Fruit fly (Drosophila melanogaster) whole organism, embryonic: ENCODE measurements around the gene Gbeta76C.

Experiments
- CG10209 ChIP-seq: fragments of 200-800 bp; sonication (Bioruptor generic); optimal IDR thresholded peaks from 3 replicates; lab custom pipeline; 2017; ENCODE audit warnings: missing biosample characterization, mild to moderate bottlenecking, missing genetic modification characterization, missing genetic modification reagents
- CG12942 ChIP-seq: fragments of 200-800 bp; sonication (Bioruptor generic); optimal IDR thresholded peaks from 3 replicates; lab custom pipeline; 2016; ENCODE audit warnings: missing biosample characterization, missing genetic modification characterization
- CG13624 ChIP-seq: fragments of 200-800 bp; sonication (Bioruptor generic); optimal IDR thresholded peaks from 2 replicates; lab custom pipeline; 2016; ENCODE audit warnings: missing biosample characterization, missing genetic modification characterization
- CG13894 ChIP-seq: fragments of 200-800 bp; sonication (Bioruptor generic); optimal IDR thresholded peaks from 3 replicates; lab custom pipeline; 2018; ENCODE audit warnings: missing biosample characterization, mild to moderate bottlenecking, missing genetic modification characterization, moderate library complexity
- CG14050 ChIP-seq: fragments of 200-800 bp; sonication (Bioruptor generic); IDR thresholded peaks from 3 replicates; pipeline ENCODE4 v1.3.6; 2022; ENCODE audit warnings: missing biosample characterization, missing genetic modification characterization
- CG1602 ChIP-seq: fragments of 200-800 bp; sonication (Bioruptor generic); optimal IDR thresholded peaks from 3 replicates; lab custom pipeline; 2016; ENCODE audit warnings: missing biosample characterization, missing genetic modification characterization
- CG17361 ChIP-seq: fragments of 200-800 bp; sonication (Bioruptor generic); IDR thresholded peaks from 3 replicates; pipeline ENCODE4 v1.3.6; 2022; ENCODE audit warnings: missing biosample characterization, missing genetic modification characterization
- CG1792 ChIP-seq: fragments of 200-800 bp; sonication (Bioruptor generic); optimal IDR thresholded peaks from 2 replicates; lab custom pipeline; 2016; ENCODE audit warnings: missing biosample characterization, missing genetic modification characterization
- CG2889 ChIP-seq: fragments of 200-800 bp; sonication (Bioruptor generic); IDR thresholded peaks from 3 replicates; pipeline ENCODE4 v1.3.6; 2022; ENCODE audit warnings: missing biosample characterization, missing genetic modification characterization
- CG3065 ChIP-seq: fragments of 200-800 bp; sonication (Bioruptor generic); optimal IDR thresholded peaks from 2 replicates; lab custom pipeline; 2016; ENCODE audit warnings: missing biosample characterization, missing genetic modification characterization
- CG3281 ChIP-seq: fragments of 200-800 bp; sonication (Bioruptor generic); optimal IDR thresholded peaks from 3 replicates; lab custom pipeline; 2017; ENCODE audit warnings: missing biosample characterization, mild to moderate bottlenecking, missing genetic modification characterization
- CG4328 ChIP-seq: fragments of 200-800 bp; sonication (Bioruptor generic); optimal IDR thresholded peaks from 3 replicates; lab custom pipeline; 2017; ENCODE audit warnings: missing biosample characterization, missing genetic modification reagents, missing genetic modification characterization
- CG4404 ChIP-seq: fragments of 200-800 bp; sonication (Bioruptor generic); IDR thresholded peaks from 2 replicates; pipeline ENCODE4 v1.3.6; 2022; ENCODE audit warnings: missing biosample characterization, missing genetic modification characterization
- CG4617 ChIP-seq: fragments of 200-800 bp; sonication (Bioruptor generic); optimal IDR thresholded peaks from 3 replicates; lab custom pipeline; 2016; ENCODE audit warnings: missing biosample characterization, missing genetic modification characterization, borderline replicate concordance
- CG4707 ChIP-seq: fragments of 200-800 bp; sonication (Bioruptor generic); optimal IDR thresholded peaks from 2 replicates; lab custom pipeline; 2018; ENCODE audit warnings: missing biosample characterization, mild to moderate bottlenecking, missing genetic modification characterization, moderate library complexity
- CG4730 ChIP-seq: fragments of 200-800 bp; sonication (Bioruptor generic); IDR thresholded peaks from 2 replicates; pipeline ENCODE4 v1.3.6; 2022; ENCODE audit warnings: missing biosample characterization, missing genetic modification characterization
- CG8924 ChIP-seq: fragments of 200-800 bp; optimal IDR thresholded peaks from 3 replicates; lab custom pipeline; 2019; ENCODE audit warnings: missing biosample characterization, mild to moderate bottlenecking, missing genetic modification characterization, moderate library complexity
- CG8944 ChIP-seq: fragments of 200-800 bp; sonication (Bioruptor generic); optimal IDR thresholded peaks from 3 replicates; lab custom pipeline; 2016; ENCODE audit warnings: missing biosample characterization, missing genetic modification characterization
- CHES-1-like ChIP-seq: fragments of 200-800 bp; sonication (Bioruptor generic); optimal IDR thresholded peaks from 2 replicates; lab custom pipeline; 2016; ENCODE audit warnings: missing biosample characterization, missing genetic modification characterization
- CTCF ChIP-seq: fragments of 200-800 bp; sonication (Bioruptor generic); optimal IDR thresholded peaks from 2 replicates; lab custom pipeline; 2017; ENCODE audit warnings: missing biosample characterization, mild to moderate bottlenecking, missing genetic modification characterization, moderate library complexity
- CoRest ChIP-seq: fragments of 200-800 bp; sonication (Bioruptor generic); optimal IDR thresholded peaks from 3 replicates; lab custom pipeline; 2018; ENCODE audit warnings: missing biosample characterization, mild to moderate bottlenecking, missing genetic modification characterization, moderate library complexity
- Doc2 ChIP-seq: fragments of 200-800 bp; sonication (Bioruptor generic); IDR thresholded peaks from 2 replicates; pipeline ENCODE4 v1.3.6; 2022; ENCODE audit warnings: missing biosample characterization, missing genetic modification characterization
- Doc3 ChIP-seq: fragments of 200-800 bp; sonication (Bioruptor generic); IDR thresholded peaks from 3 replicates; pipeline ENCODE4 v1.3.6; 2022; ENCODE audit warnings: missing biosample characterization, missing genetic modification characterization; ENCODE audit not compliant: partially characterized antibody
- Dref ChIP-seq: fragments of 200-800 bp; sonication (Bioruptor generic); IDR thresholded peaks from 2 replicates; pipeline ENCODE4 v1.3.6; 2022; ENCODE audit warnings: missing biosample characterization, missing genetic modification characterization
- ERR ChIP-seq: fragments of 200-800 bp; sonication (Bioruptor generic); optimal IDR thresholded peaks from 2 replicates; lab custom pipeline; 2016; ENCODE audit warnings: missing biosample characterization, missing genetic modification characterization
- HmgZ ChIP-seq: fragments of 200-800 bp; sonication (Bioruptor generic); optimal IDR thresholded peaks from 2 replicates; lab custom pipeline; 2018; ENCODE audit warnings: missing biosample characterization, mild to moderate bottlenecking, missing genetic modification characterization
- Hmx ChIP-seq: fragments of 200-800 bp; sonication (Bioruptor generic); optimal IDR thresholded peaks from 2 replicates; lab custom pipeline; 2016; ENCODE audit warnings: missing biosample characterization, missing genetic modification characterization
- Max ChIP-seq: fragments of 200-800 bp; sonication (Bioruptor generic); optimal IDR thresholded peaks from 2 replicates; lab custom pipeline; 2016; ENCODE audit warnings: missing biosample characterization, mild to moderate bottlenecking, missing genetic modification characterization
- Mrtf ChIP-seq: fragments of 200-800 bp; sonication (Bioruptor generic); IDR thresholded peaks from 3 replicates; pipeline ENCODE4 v1.3.6; 2022; ENCODE audit warnings: missing biosample characterization, missing genetic modification characterization
- NFAT ChIP-seq: fragments of 200-800 bp; sonication (Bioruptor generic); IDR thresholded peaks from 2 replicates; pipeline ENCODE4 v1.3.6; 2022; ENCODE audit warnings: missing biosample characterization, missing genetic modification characterization
- Tbp ChIP-seq: fragments of >200 bp; optimal IDR thresholded peaks from 2 replicates; lab custom pipeline; 2018; ENCODE audit warnings: missing biosample characterization, missing genetic modification characterization
- Xrp1 ChIP-seq: fragments of 200-800 bp; sonication (Bioruptor generic); IDR thresholded peaks from 2 replicates; pipeline ENCODE4 v1.3.6; 2022; ENCODE audit warnings: missing biosample characterization, missing genetic modification characterization
- YL-1 ChIP-seq: fragments of 200-800 bp; sonication (Bioruptor generic); optimal IDR thresholded peaks from 3 replicates; lab custom pipeline; 2017; ENCODE audit warnings: missing biosample characterization, mild to moderate bottlenecking, missing genetic modification characterization
- abd-A ChIP-seq: fragments of 200-800 bp; sonication (Bioruptor generic); optimal IDR thresholded peaks from 3 replicates; lab custom pipeline; 2019; ENCODE audit warnings: missing biosample characterization, mild to moderate bottlenecking, missing genetic modification characterization, moderate library complexity
- bsh ChIP-seq, 2 experiments: fragments of 200-800 bp; sonication (Bioruptor generic); optimal IDR thresholded peaks; 2 replicates each; lab custom pipeline; 2017 to 2018; ENCODE audit warnings: mild to moderate bottlenecking in 2 of 2, missing biosample characterization in 2 of 2, missing genetic modification characterization in 2 of 2, moderate library complexity in 1 of 2
- chif ChIP-seq, 2 experiments: fragments of 200-800 bp; sonication (Bioruptor generic); optimal IDR thresholded peaks; 3 replicates each; lab custom pipeline; 2016; ENCODE audit warnings: missing biosample characterization in 2 of 2, missing genetic modification characterization in 2 of 2
- chn ChIP-seq: fragments of 200-800 bp; sonication (Bioruptor generic); optimal IDR thresholded peaks from 2 replicates; lab custom pipeline; 2016; ENCODE audit warnings: missing biosample characterization, missing genetic modification characterization
- eve ChIP-seq, 2 experiments: fragments of >200 bp; optimal IDR thresholded peaks; 2 replicates each; lab custom pipeline; 2017; ENCODE audit warnings: missing biosample characterization in 2 of 2, missing genetic modification characterization in 2 of 2
- ewg ChIP-seq: fragments of 200-800 bp; sonication (Bioruptor generic); optimal IDR thresholded peaks from 3 replicates; lab custom pipeline; 2017; ENCODE audit warnings: mild to moderate bottlenecking, missing biosample characterization, missing genetic modification reagents, missing genetic modification characterization
- gcm2 ChIP-seq: fragments of 200-800 bp; sonication (Bioruptor generic); optimal IDR thresholded peaks from 2 replicates; lab custom pipeline; 2016; ENCODE audit warnings: missing biosample characterization, missing genetic modification characterization
- gsb ChIP-seq: fragments of 200-800 bp; sonication (Bioruptor generic); IDR thresholded peaks from 2 replicates; pipeline ENCODE4 v1.3.6; 2022; ENCODE audit warnings: missing biosample characterization, missing genetic modification characterization
- ham ChIP-seq: fragments of 200-800 bp; sonication (Bioruptor generic); IDR thresholded peaks from 2 replicates; pipeline ENCODE4 v1.3.6; 2022; ENCODE audit warnings: missing biosample characterization, missing genetic modification characterization
- jigr1 ChIP-seq: fragments of 200-800 bp; sonication (Bioruptor generic); IDR thresholded peaks from 3 replicates; pipeline ENCODE4 v1.3.6; 2022; ENCODE audit warnings: missing biosample characterization, missing genetic modification characterization
- lbe ChIP-seq: fragments of 200-800 bp; sonication (Bioruptor generic); optimal IDR thresholded peaks from 2 replicates; lab custom pipeline; 2016; ENCODE audit warnings: missing biosample characterization, mild to moderate bottlenecking, missing genetic modification characterization
- mld ChIP-seq: fragments of 200-800 bp; sonication (Bioruptor generic); IDR thresholded peaks from 3 replicates; pipeline ENCODE4 v1.3.6; 2022; ENCODE audit warnings: missing biosample characterization, missing genetic modification characterization; ENCODE audit not compliant: partially characterized antibody
- nau ChIP-seq: fragments of 200-800 bp; sonication (Bioruptor generic); optimal IDR thresholded peaks from 3 replicates; lab custom pipeline; 2017; ENCODE audit warnings: missing biosample characterization, mild to moderate bottlenecking, missing genetic modification characterization, missing genetic modification reagents
- onecut ChIP-seq: fragments of 200-800 bp; sonication (Bioruptor generic); IDR thresholded peaks from 2 replicates; pipeline ENCODE4 v1.3.6; 2022; ENCODE audit warnings: missing biosample characterization, missing genetic modification characterization
- pita ChIP-seq: fragments of 200-800 bp; sonication (Bioruptor generic); optimal IDR thresholded peaks from 2 replicates; lab custom pipeline; 2017; ENCODE audit warnings: missing biosample characterization, mild to moderate bottlenecking, missing genetic modification characterization
- repo ChIP-seq: fragments of 200-800 bp; sonication (Bioruptor generic); optimal IDR thresholded peaks from 2 replicates; lab custom pipeline; 2016; ENCODE audit warnings: missing biosample characterization, missing genetic modification characterization
- sc ChIP-seq, 3 experiments: fragments of >200 bp in 2 of 3; fragments of 200-800 bp in 1 of 3; sonication (Bioruptor generic) in 1 of 3; optimal IDR thresholded peaks; 2 replicates in 2 of 3; 3 replicates in 1 of 3; lab custom pipeline; 2017; ENCODE audit warnings: mild to moderate bottlenecking in 1 of 3, missing biosample characterization in 1 of 3, missing genetic modification characterization in 1 of 3, missing genetic modification reagents in 1 of 3
- seq ChIP-seq: fragments of 200-800 bp; sonication (Bioruptor generic); IDR thresholded peaks from 2 replicates; pipeline ENCODE4 v1.3.6; 2022; ENCODE audit warnings: missing biosample characterization, missing genetic modification characterization
- so ChIP-seq: fragments of 200-800 bp; sonication (Bioruptor generic); IDR thresholded peaks from 3 replicates; pipeline ENCODE4 v1.3.6; 2022; ENCODE audit warnings: missing biosample characterization, missing genetic modification characterization
- sob ChIP-seq: fragments of 200-800 bp; sonication (Bioruptor generic); IDR thresholded peaks from 2 replicates; pipeline ENCODE4 v1.3.6; 2022; ENCODE audit warnings: missing biosample characterization, missing genetic modification characterization

Gbeta76C gene

dm6 chr3L:19674317-19674716 lies 13.1 kb upstream of the Gbeta76C start (continued):
- no peak for TF ChIP-seq nau
- no peak for TF ChIP-seq HmgZ (tag; lab: Kevin White, UChicago)
- no peak for TF ChIP-seq ewg (GFP tag; lab: Kevin White, UChicago)
- TF ChIP-seq so (GFP tag; lab: Robert Waterston, UW) = no peak
- no peak for TF ChIP-seq ham
- TF ChIP-seq CG4707 = no peak
- no peak for TF ChIP-seq CG13894 (tag; lab: Kevin White, UChicago)
- no peak for TF ChIP-seq Hmx (GFP tag; lab: Kevin White, UChicago)
- TF ChIP-seq Tbp (GFP tag; lab: Kevin White, UChicago) = no peak
- no peak for TF ChIP-seq CG4617
- TF ChIP-seq Xrp1 (GFP tag; lab: Robert Waterston, UW) = peak; percentile 42; the same call in 1 of the 2 replicates
- no peak for TF ChIP-seq pita (GFP tag; lab: Kevin White, UChicago)
- TF ChIP-seq NFAT (GFP tag; lab: Robert Waterston, UW) = no peak
- no peak for TF ChIP-seq Dref
- no peak for TF ChIP-seq repo (GFP tag; lab: Kevin White, UChicago)
- TF ChIP-seq CG4730 (GFP tag; lab: Robert Waterston, UW) = no peak
- TF ChIP-seq Doc2 = no peak
- no peak for TF ChIP-seq YL-1 (GFP tag; lab: Kevin White, UChicago)
- peak; percentile 19 to 34 for TF ChIP-seq chif (GFP tag; optimal IDR thresholded peaks at IDR 0.05; lab: Kevin White, UChicago)
- no peak for TF ChIP-seq seq
- peak in 1 of 2 experiments; percentile 71 for TF ChIP-seq bsh (GFP tag; optimal IDR thresholded peaks at IDR 0.05; lab: Kevin White, UChicago)
- TF ChIP-seq CG17361 (GFP tag; lab: Robert Waterston, UW) = peak; percentile 38; the same call in 1 of the 3 replicates
- TF ChIP-seq onecut (GFP tag; lab: Robert Waterston, UW) = 0 out of 2 replicates have a peak, but pooled peaks have one; percentile 13
- TF ChIP-seq abd-A = no peak
- TF ChIP-seq CG3281 (GFP tag; lab: Kevin White, UChicago) = no peak
- no peak for TF ChIP-seq CG1792 (GFP tag; lab: Kevin White, UChicago)
- TF ChIP-seq CG8944 = no peak
- no peak for TF ChIP-seq Max (GFP tag; lab: Kevin White, UChicago)
- TF ChIP-seq eve (GFP tag; optimal IDR thresholded peaks at IDR 0.05; lab: Kevin White, UChicago) = no peak
- no peak for TF ChIP-seq ERR (GFP tag; lab: Kevin White, UChicago)
- TF ChIP-seq CG13624 = no peak
- TF ChIP-seq CG8924 = peak; percentile 28
- TF ChIP-seq CG12942 = no peak
- TF ChIP-seq gsb (GFP tag; lab: Robert Waterston, UW) = no peak
- TF ChIP-seq CTCF (GFP tag; lab: Kevin White, UChicago) = no peak
- TF ChIP-seq Mrtf = no peak
- TF ChIP-seq lbe = no peak
- TF ChIP-seq CoRest (tag; lab: Kevin White, UChicago) = peak; percentile 23
- peak; percentile 18 for TF ChIP-seq CG1602 (GFP tag; lab: Kevin White, UChicago)
- no peak for TF ChIP-seq CG2889 (GFP tag; lab: Robert Waterston, UW)
- no peak for TF ChIP-seq chn
- no peak for TF ChIP-seq Doc3 (GFP tag; lab: Robert Waterston, UW)
- no peak for TF ChIP-seq jigr1 (GFP tag; lab: Robert Waterston, UW)
- TF ChIP-seq CG4328 = no peak
- no peak for TF ChIP-seq mld (GFP tag; lab: Robert Waterston, UW)
- no peak for TF ChIP-seq sc (optimal IDR thresholded peaks at IDR 0.05; lab: Kevin White, UChicago)
- no peak for TF ChIP-seq sc (GFP tag; optimal IDR thresholded peaks at IDR 0.05; lab: Kevin White, UChicago)
- no peak for TF ChIP-seq CG14050 (GFP tag; lab: Robert Waterston, UW)
- TF ChIP-seq gcm2 (GFP tag; lab: Kevin White, UChicago) = no peak
- no peak for TF ChIP-seq CG4404 (GFP tag; lab: Robert Waterston, UW)
- TF ChIP-seq sob = no peak
- TF ChIP-seq CG10209 (GFP tag; lab: Kevin White, UChicago) = no peak
- no peak for TF ChIP-seq CHES-1-like (GFP tag; lab: Kevin White, UChicago)
- TF ChIP-seq CG3065 (GFP tag; lab: Kevin White, UChicago) = no peak
